Worm (Caenorhabditis elegans) whole organism, L3 larva: ENCODE measurements around the gene ifg-1.

Experiments
- ceh-28 ChIP-seq: fragments of 150-350 bp; optimal IDR thresholded peaks from 2 replicates; lab custom pipeline; 2014; ENCODE audit warnings: missing biosample characterization, missing genetic modification reagents, missing genetic modification characterization
- ceh-82 ChIP-seq: fragments of 150-350 bp; optimal IDR thresholded peaks from 2 replicates; lab custom pipeline; 2014; ENCODE audit warnings: missing biosample characterization, missing genetic modification characterization
- fkh-10 ChIP-seq: sonication (generic microtip); optimal IDR thresholded peaks from 2 replicates; lab custom pipeline; 2017; ENCODE audit warnings: missing biosample characterization, missing genetic modification reagents, missing genetic modification characterization
- nhr-11 ChIP-seq: fragments of 150-350 bp; optimal IDR thresholded peaks from 2 replicates; lab custom pipeline; 2014; ENCODE audit warnings: missing biosample characterization, missing genetic modification characterization
- nhr-237 ChIP-seq: fragments of 150-350 bp; optimal IDR thresholded peaks from 2 replicates; lab custom pipeline; 2014; ENCODE audit warnings: missing biosample characterization, missing genetic modification characterization
- skn-1 ChIP-seq: fragments of 150-350 bp; optimal IDR thresholded peaks from 2 replicates; lab custom pipeline; 2014; ENCODE audit warnings: missing biosample characterization, missing genetic modification characterization
- tbx-2 ChIP-seq: sonication (generic microtip); optimal IDR thresholded peaks from 2 replicates; lab custom pipeline; 2016; ENCODE audit warnings: mild to moderate bottlenecking, missing genetic modification characterization, missing compliant biosample characterization
- unc-39 ChIP-seq: sonication (generic microtip); optimal IDR thresholded peaks from 4 replicates; lab custom pipeline; 2017; ENCODE audit warnings: missing biosample characterization, missing genetic modification characterization

DNA sequence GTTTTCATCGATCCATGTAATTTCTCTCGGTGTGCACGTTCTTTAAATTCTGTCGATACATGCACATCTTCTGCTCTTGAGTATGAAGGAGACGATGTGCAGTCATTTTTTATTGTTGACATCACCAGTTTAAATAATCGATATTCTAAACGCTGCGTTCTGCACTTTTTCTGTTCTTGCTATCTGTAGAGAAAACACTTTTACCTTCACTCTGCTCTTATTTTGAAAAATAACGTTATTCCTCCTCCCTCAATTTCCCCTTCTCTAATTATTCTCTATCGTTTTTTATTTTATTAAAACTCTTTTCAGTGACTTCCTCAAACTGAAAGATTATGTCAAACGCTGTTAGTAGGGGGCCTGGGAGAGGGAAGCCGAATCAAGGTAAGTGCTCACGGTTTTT, at the start of gene ifg-1:
- TF ChIP-seq ceh-28 (tag; lab: Kevin White, UChicago) = no peak
- TF ChIP-seq fkh-10 = no peak
- no peak for TF ChIP-seq nhr-11 (tag; lab: Kevin White, UChicago)
- TF ChIP-seq tbx-2 (tag; lab: Kevin White, UChicago) = no peak
- no peak for TF ChIP-seq skn-1
- TF ChIP-seq ceh-82 (tag; lab: Kevin White, UChicago) = no peak
- TF ChIP-seq nhr-237 = no peak
- no peak for TF ChIP-seq unc-39 (tag; lab: Kevin White, UChicago)
